Fruit fly (Drosophila melanogaster) whole organism, prepupa: ENCODE data around the gene Dok.

Source experiments
- Blimp-1 ChIP-seq: fragments of 200-800 bp; sonication (Bioruptor generic); optimal IDR thresholded peaks from 3 replicates; lab custom pipeline; 2017; ENCODE audit warnings: missing biosample characterization, missing genetic modification characterization, mild to moderate bottlenecking, moderate library complexity, missing genetic modification reagents
- CG10631 ChIP-seq: fragments of 200-800 bp; sonication (Bioruptor generic); optimal IDR thresholded peaks from 2 replicates; lab custom pipeline; 2016; ENCODE audit warnings: missing biosample characterization, missing genetic modification characterization
- CG11294 ChIP-seq: fragments of 200-800 bp; sonication (Bioruptor generic); IDR thresholded peaks from 2 replicates; pipeline ENCODE4 v1.3.6; 2022; ENCODE audit warnings: missing biosample characterization, missing genetic modification characterization
- CG11762 ChIP-seq: fragments of 200-800 bp; sonication (Bioruptor generic); optimal IDR thresholded peaks from 3 replicates; lab custom pipeline; 2016; ENCODE audit warnings: missing biosample characterization, missing genetic modification characterization; ENCODE audit not compliant: insufficient read depth
- CG11902 ChIP-seq: fragments of 200-800 bp; sonication (Bioruptor generic); optimal IDR thresholded peaks from 3 replicates; lab custom pipeline; 2016; ENCODE audit warnings: missing biosample characterization, missing genetic modification characterization
- CG15336 ChIP-seq: fragments of 200-800 bp; sonication (Bioruptor generic); IDR thresholded peaks from 2 replicates; pipeline ENCODE4 v1.3.6; 2022; ENCODE audit warnings: missing biosample characterization, missing genetic modification characterization
- CG16779 ChIP-seq: fragments of 200-800 bp; sonication (Bioruptor generic); optimal IDR thresholded peaks from 3 replicates; lab custom pipeline; 2017; ENCODE audit warnings: missing biosample characterization, mild to moderate bottlenecking, missing genetic modification characterization
- CG3032 ChIP-seq: fragments of 200-800 bp; optimal IDR thresholded peaks from 2 replicates; lab custom pipeline; 2019; ENCODE audit warnings: missing biosample characterization, mild to moderate bottlenecking, missing genetic modification characterization, moderate library complexity
- CG31627 ChIP-seq: fragments of 200-800 bp; sonication (Bioruptor generic); optimal IDR thresholded peaks from 3 replicates; lab custom pipeline; 2016; ENCODE audit warnings: missing biosample characterization, missing genetic modification characterization
- CG32006 ChIP-seq: fragments of 200-800 bp; sonication (Bioruptor generic); optimal IDR thresholded peaks from 3 replicates; lab custom pipeline; 2017; ENCODE audit warnings: missing biosample characterization, mild to moderate bottlenecking, missing genetic modification characterization
- CG34406 ChIP-seq: fragments of 200-800 bp; sonication (Bioruptor generic); optimal IDR thresholded peaks from 3 replicates; lab custom pipeline; 2016; ENCODE audit warnings: missing biosample characterization, missing genetic modification characterization
- CG3919 ChIP-seq: fragments of 200-800 bp; sonication (Bioruptor generic); optimal IDR thresholded peaks from 3 replicates; lab custom pipeline; 2016; ENCODE audit warnings: missing biosample characterization, missing genetic modification characterization
- CG4318 ChIP-seq: fragments of 200-800 bp; sonication (Bioruptor generic); optimal IDR thresholded peaks from 3 replicates; lab custom pipeline; 2017; ENCODE audit warnings: missing biosample characterization, mild to moderate bottlenecking, missing genetic modification characterization
- CG6163 ChIP-seq: fragments of 200-800 bp; sonication (Bioruptor generic); IDR thresholded peaks from 3 replicates; pipeline ENCODE4 v1.3.6; 2022; ENCODE audit warnings: missing biosample characterization, missing genetic modification characterization
- CG6276 ChIP-seq: fragments of 200-800 bp; sonication (Bioruptor generic); optimal IDR thresholded peaks from 2 replicates; lab custom pipeline; 2017; ENCODE audit warnings: missing biosample characterization, mild to moderate bottlenecking, missing genetic modification characterization
- CG6792 ChIP-seq: fragments of 200-800 bp; sonication (Bioruptor generic); optimal IDR thresholded peaks from 3 replicates; lab custom pipeline; 2016; ENCODE audit warnings: missing biosample characterization, missing genetic modification characterization
- CG6808 ChIP-seq: fragments of 200-800 bp; sonication (Bioruptor generic); optimal IDR thresholded peaks from 3 replicates; lab custom pipeline; 2017; ENCODE audit warnings: missing biosample characterization, missing genetic modification characterization, mild to moderate bottlenecking, moderate library complexity, missing genetic modification reagents
- CG6854 ChIP-seq: fragments of 200-800 bp; sonication (Bioruptor generic); optimal IDR thresholded peaks from 2 replicates; lab custom pipeline; 2017; ENCODE audit warnings: missing biosample characterization, mild to moderate bottlenecking, missing genetic modification characterization
- CG7368 ChIP-seq: fragments of 200-800 bp; sonication (Bioruptor generic); optimal IDR thresholded peaks from 3 replicates; lab custom pipeline; 2016; ENCODE audit warnings: missing biosample characterization, missing genetic modification characterization
- CG8119 ChIP-seq: fragments of 200-800 bp; sonication (Bioruptor generic); IDR thresholded peaks from 3 replicates; pipeline ENCODE4 v1.3.6; 2022; ENCODE audit warnings: missing biosample characterization, missing genetic modification characterization
- CG8632 ChIP-seq: fragments of 200-800 bp; sonication (Bioruptor generic); optimal IDR thresholded peaks from 3 replicates; lab custom pipeline; 2016; ENCODE audit warnings: missing biosample characterization, missing genetic modification characterization
- CG9139 ChIP-seq: fragments of 200-800 bp; sonication (Bioruptor generic); optimal IDR thresholded peaks from 3 replicates; lab custom pipeline; 2017; ENCODE audit warnings: missing biosample characterization, mild to moderate bottlenecking, missing genetic modification characterization
- Eip75B ChIP-seq: fragments of 200-800 bp; sonication (Bioruptor generic); optimal IDR thresholded peaks from 3 replicates; lab custom pipeline; 2016; ENCODE audit warnings: missing biosample characterization, missing genetic modification characterization
- Eip78C ChIP-seq: fragments of 200-800 bp; sonication (Bioruptor generic); peaks from one replicate; lab custom pipeline; 2016; ENCODE audit warnings: missing biosample characterization, missing genetic modification characterization
- Eip93F ChIP-seq: fragments of 200-800 bp; sonication (Bioruptor generic); optimal IDR thresholded peaks from 2 replicates; lab custom pipeline; 2016; ENCODE audit warnings: missing biosample characterization, mild to moderate bottlenecking, missing genetic modification characterization
- Ets21C ChIP-seq: fragments of 200-800 bp; sonication (Bioruptor generic); optimal IDR thresholded peaks from 3 replicates; lab custom pipeline; 2016; ENCODE audit warnings: missing biosample characterization, missing genetic modification characterization
- Ets96B ChIP-seq: fragments of 200-800 bp; optimal IDR thresholded peaks from 2 replicates; lab custom pipeline; 2019; ENCODE audit warnings: missing biosample characterization, mild to moderate bottlenecking, missing genetic modification characterization, moderate library complexity
- Hr38 ChIP-seq: sonication (Bioruptor generic); optimal IDR thresholded peaks from 2 replicates; lab custom pipeline; 2016; ENCODE audit warnings: missing biosample characterization, missing genetic modification characterization
- Hr39 ChIP-seq: fragments of 200-800 bp; sonication (Bioruptor generic); optimal IDR thresholded peaks from 2 replicates; lab custom pipeline; 2016; ENCODE audit warnings: missing biosample characterization, missing genetic modification characterization
- Lpt ChIP-seq: fragments of 200-800 bp; sonication (Bioruptor generic); optimal IDR thresholded peaks from 3 replicates; lab custom pipeline; 2016; ENCODE audit warnings: missing biosample characterization, missing genetic modification characterization
- Met ChIP-seq: fragments of 200-800 bp; sonication (Bioruptor generic); optimal IDR thresholded peaks from 3 replicates; lab custom pipeline; 2016; ENCODE audit warnings: missing biosample characterization, missing genetic modification characterization
- OdsH ChIP-seq: fragments of 200-800 bp; sonication (Bioruptor generic); optimal IDR thresholded peaks from 3 replicates; lab custom pipeline; 2016; ENCODE audit warnings: missing biosample characterization, missing genetic modification characterization
- Smox ChIP-seq: fragments of 200-800 bp; sonication (Bioruptor generic); optimal IDR thresholded peaks from 3 replicates; lab custom pipeline; 2016; ENCODE audit warnings: missing biosample characterization, missing genetic modification characterization
- Sox102F ChIP-seq: fragments of 200-800 bp; sonication (Bioruptor generic); optimal IDR thresholded peaks from 2 replicates; lab custom pipeline; 2016; ENCODE audit warnings: missing biosample characterization, mild to moderate bottlenecking, missing genetic modification characterization
- Sox14 ChIP-seq: fragments of 200-800 bp; sonication (Bioruptor generic); optimal IDR thresholded peaks from 3 replicates; lab custom pipeline; 2016; ENCODE audit warnings: missing biosample characterization, missing genetic modification characterization
- Sox15 ChIP-seq: fragments of 200-800 bp; sonication (Bioruptor generic); optimal IDR thresholded peaks from 3 replicates; lab custom pipeline; 2016; ENCODE audit warnings: missing biosample characterization, missing genetic modification characterization
- cyc ChIP-seq: fragments of 200-800 bp; sonication (Bioruptor generic); optimal IDR thresholded peaks from 3 replicates; lab custom pipeline; 2016; ENCODE audit warnings: missing biosample characterization, missing genetic modification characterization
- dac ChIP-seq: fragments of 200-800 bp; sonication (Bioruptor generic); optimal IDR thresholded peaks from 2 replicates; lab custom pipeline; 2017; ENCODE audit warnings: missing biosample characterization, mild to moderate bottlenecking, missing genetic modification characterization
- eg ChIP-seq: fragments of 200-800 bp; sonication (Bioruptor generic); IDR thresholded peaks from 3 replicates; pipeline ENCODE4 v1.3.6; 2022; ENCODE audit warnings: missing biosample characterization, missing genetic modification characterization
- esn ChIP-seq: fragments of 200-800 bp; sonication (Bioruptor generic); optimal IDR thresholded peaks from 2 replicates; lab custom pipeline; 2016; ENCODE audit warnings: missing biosample characterization, mild to moderate bottlenecking, missing genetic modification characterization, moderate library complexity
- fd59A ChIP-seq: fragments of 200-800 bp; sonication (Bioruptor generic); optimal IDR thresholded peaks from 2 replicates; lab custom pipeline; 2017; ENCODE audit warnings: missing biosample characterization, mild to moderate bottlenecking, missing genetic modification characterization, missing genetic modification reagents
- fd85E ChIP-seq: fragments of 200-800 bp; sonication (Bioruptor generic); optimal IDR thresholded peaks from 3 replicates; lab custom pipeline; 2016; ENCODE audit warnings: missing biosample characterization, missing genetic modification characterization
- fkh ChIP-seq: fragments of 200-800 bp; sonication (Bioruptor generic); optimal IDR thresholded peaks from 3 replicates; lab custom pipeline; 2017; ENCODE audit warnings: missing biosample characterization, mild to moderate bottlenecking, missing genetic modification characterization, moderate library complexity
- net ChIP-seq: fragments of 200-800 bp; sonication (Bioruptor generic); optimal IDR thresholded peaks from 3 replicates; lab custom pipeline; 2016; ENCODE audit warnings: missing biosample characterization, missing genetic modification characterization
- salr ChIP-seq, 2 experiments: fragments of 200-800 bp; sonication (Bioruptor generic); optimal IDR thresholded peaks; 3 replicates each; lab custom pipeline; 2016 to 2018; ENCODE audit warnings: missing biosample characterization in 2 of 2, missing genetic modification characterization in 2 of 2, mild to moderate bottlenecking in 1 of 2
- spab ChIP-seq: fragments of 200-800 bp; sonication (Bioruptor generic); optimal IDR thresholded peaks from 2 replicates; lab custom pipeline; 2017; ENCODE audit warnings: missing biosample characterization, mild to moderate bottlenecking, missing genetic modification characterization, missing genetic modification reagents
- ss ChIP-seq, 2 experiments: fragments of 200-800 bp; sonication (Bioruptor generic); optimal IDR thresholded peaks; 2 replicates in 1 of 2; 3 replicates in 1 of 2; lab custom pipeline; 2017 to 2018; ENCODE audit warnings: mild to moderate bottlenecking in 2 of 2, missing biosample characterization in 2 of 2, missing genetic modification characterization in 2 of 2, moderate library complexity in 1 of 2
- svp ChIP-seq: fragments of 200-800 bp; sonication (Bioruptor generic); peaks from one replicate; lab custom pipeline; 2016; ENCODE audit warnings: missing biosample characterization, missing genetic modification characterization
- topi ChIP-seq: fragments of 200-800 bp; sonication (Bioruptor generic); optimal IDR thresholded peaks from 3 replicates; lab custom pipeline; 2016; ENCODE audit warnings: missing biosample characterization, missing genetic modification characterization

Dok gene

dm6 chrX:7299399-7300355 is 24.3 kb upstream of the Dok start:
- TF ChIP-seq CG8632 (GFP tag; lab: Kevin White, UChicago) = peak; percentile 48
- TF ChIP-seq CG6792 = peak; percentile 75
- TF ChIP-seq Sox15 (GFP tag; lab: Kevin White, UChicago) = peak; percentile 61
- TF ChIP-seq eg (GFP tag; lab: Robert Waterston, UW) = peak; percentile 68; the same call in 2 of the 3 replicates
- peak; percentile 69 for TF ChIP-seq CG15336
- TF ChIP-seq Sox14 (GFP tag; lab: Kevin White, UChicago) = peak; percentile 40
- peak; percentile 54 for TF ChIP-seq Smox
- TF ChIP-seq CG8119 (GFP tag; lab: Robert Waterston, UW) = peak; percentile 81
- TF ChIP-seq CG11902 (GFP tag; lab: Kevin White, UChicago) = peak; percentile 68
- peak; percentile 56 for TF ChIP-seq fd59A
- TF ChIP-seq OdsH = peak; percentile 66
- TF ChIP-seq Ets96B (tag; lab: Kevin White, UChicago) = peak; percentile 61
- TF ChIP-seq fd85E (GFP tag; lab: Kevin White, UChicago) = no peak
- peak; percentile 88 for TF ChIP-seq Eip78C
- peak; percentile 57 for TF ChIP-seq CG10631 (GFP tag; lab: Kevin White, UChicago)
- peak; percentile 67 for TF ChIP-seq esn (GFP tag; lab: Kevin White, UChicago)
- TF ChIP-seq CG31627 = peak; percentile 73
- TF ChIP-seq Lpt (GFP tag; lab: Kevin White, UChicago) = no peak
- TF ChIP-seq Blimp-1 (GFP tag; lab: Kevin White, UChicago) = no peak
- TF ChIP-seq CG32006 (GFP tag; lab: Kevin White, UChicago) = peak; percentile 75
- TF ChIP-seq svp (GFP tag; lab: Kevin White, UChicago) = peak; percentile 81
- TF ChIP-seq CG6163 (GFP tag; lab: Robert Waterston, UW) = peak; percentile 65
- TF ChIP-seq Ets21C = peak; percentile 40
- peak in 1 of 2 experiments; percentile 45 for TF ChIP-seq ss (GFP tag; optimal IDR thresholded peaks at IDR 0.05; lab: Kevin White, UChicago)
- TF ChIP-seq CG4318 (GFP tag; lab: Kevin White, UChicago) = peak; percentile 52
- TF ChIP-seq CG11294 (GFP tag; lab: Robert Waterston, UW) = peak; percentile 8
- no peak for TF ChIP-seq CG9139 (GFP tag; lab: Kevin White, UChicago)
- peak; percentile 50 for TF ChIP-seq fkh
- peak; percentile 60 for TF ChIP-seq net (GFP tag; lab: Kevin White, UChicago)
- TF ChIP-seq cyc (GFP tag; lab: Kevin White, UChicago) = peak; percentile 58
- TF ChIP-seq dac = peak; percentile 48
- no peak for TF ChIP-seq Hr38 (GFP tag; lab: Kevin White, UChicago)
- TF ChIP-seq Hr39 (GFP tag; lab: Kevin White, UChicago) = peak; percentile 68
- TF ChIP-seq CG16779 (tag; lab: Kevin White, UChicago) = no peak
- peak; percentile 45 for TF ChIP-seq CG11762 (GFP tag; lab: Kevin White, UChicago)
- TF ChIP-seq CG6276 (GFP tag; lab: Kevin White, UChicago) = peak; percentile 69
- peak; percentile 21 for TF ChIP-seq CG7368 (GFP tag; lab: Kevin White, UChicago)
- TF ChIP-seq CG3032 (tag; lab: Kevin White, UChicago) = peak; percentile 68
- TF ChIP-seq CG3919 (GFP tag; lab: Kevin White, UChicago) = peak; percentile 67
- TF ChIP-seq Sox102F = peak; percentile 67
- peak; percentile 39 for TF ChIP-seq spab (GFP tag; lab: Kevin White, UChicago)
- TF ChIP-seq CG6854 (GFP tag; lab: Kevin White, UChicago) = no peak
- TF ChIP-seq Eip75B (GFP tag; lab: Kevin White, UChicago) = peak; percentile 31
- TF ChIP-seq Met (GFP tag; lab: Kevin White, UChicago) = peak; percentile 63
- peak; percentile 68 for TF ChIP-seq topi (GFP tag; lab: Kevin White, UChicago)
- TF ChIP-seq CG6808 (GFP tag; lab: Kevin White, UChicago) = peak; percentile 50
- peak; percentile 10 to 19 for TF ChIP-seq salr (GFP tag; optimal IDR thresholded peaks at IDR 0.05; lab: Kevin White, UChicago)
- TF ChIP-seq CG34406 (GFP tag; lab: Kevin White, UChicago) = peak; percentile 56
- no peak for TF ChIP-seq Eip93F (GFP tag; lab: Kevin White, UChicago)
